Worm (Caenorhabditis elegans) whole organism, L3 larva: ENCODE measurements around the gene hlh-8.

Experiments used
- ZK546.5 ChIP-seq: sonication (generic microtip); optimal IDR thresholded peaks from 2 replicates; lab custom pipeline; 2017; ENCODE audit warnings: missing biosample characterization, missing genetic modification characterization
- aly-2 ChIP-seq: fragments of 150-350 bp; optimal IDR thresholded peaks from 2 replicates; lab custom pipeline; 2014; ENCODE audit warnings: missing biosample characterization, missing genetic modification characterization
- ama-1 ChIP-seq: fragments of 150-350 bp; optimal IDR thresholded peaks from 2 replicates; lab custom pipeline; 2018
- ceh-16 ChIP-seq: sonication (generic microtip); optimal IDR thresholded peaks from 2 replicates; lab custom pipeline; 2017; ENCODE audit warnings: missing biosample characterization, missing genetic modification characterization
- ceh-28 ChIP-seq: fragments of 150-350 bp; optimal IDR thresholded peaks from 2 replicates; lab custom pipeline; 2014; ENCODE audit warnings: missing biosample characterization, missing genetic modification reagents, missing genetic modification characterization
- elt-1 ChIP-seq: fragments of 150-350 bp; optimal IDR thresholded peaks from 2 replicates; lab custom pipeline; 2014; ENCODE audit warnings: missing biosample characterization, missing genetic modification characterization
- elt-2 ChIP-seq: sonication (generic microtip); optimal IDR thresholded peaks from 2 replicates; lab custom pipeline; 2016; ENCODE audit warnings: missing genetic modification reagents, mild to moderate bottlenecking, missing genetic modification characterization, missing compliant biosample characterization
- elt-3 ChIP-seq, 3 experiments: fragments of 150-350 bp in 1 of 3; sonication (generic microtip) in 2 of 3; optimal IDR thresholded peaks; 2 replicates in 2 of 3; 4 replicates in 1 of 3; lab custom pipeline; 2014 to 2017; ENCODE audit warnings: missing biosample characterization in 3 of 3, missing genetic modification characterization in 3 of 3
- eor-1 ChIP-seq, 2 experiments: fragments of 150-350 bp; optimal IDR thresholded peaks; 2 replicates each; lab custom pipeline; 2014 to 2018; ENCODE audit warnings: missing biosample characterization in 2 of 2, missing genetic modification characterization in 2 of 2
- fkh-2 ChIP-seq: fragments of 150-350 bp; optimal IDR thresholded peaks from 2 replicates; lab custom pipeline; 2014; ENCODE audit warnings: missing biosample characterization, missing genetic modification reagents, missing genetic modification characterization
- fos-1 ChIP-seq: fragments of 150-350 bp; optimal IDR thresholded peaks from 2 replicates; lab custom pipeline; 2014; ENCODE audit warnings: missing biosample characterization, missing genetic modification characterization
- hmg-11 ChIP-seq: sonication (generic microtip); optimal IDR thresholded peaks from 2 replicates; lab custom pipeline; 2016; ENCODE audit warnings: missing genetic modification characterization, missing compliant biosample characterization
- jun-1 ChIP-seq: fragments of 150-350 bp; optimal IDR thresholded peaks from 2 replicates; lab custom pipeline; 2014; ENCODE audit warnings: missing biosample characterization, missing genetic modification reagents, missing genetic modification characterization
- lin-15B ChIP-seq: fragments of 150-350 bp; optimal IDR thresholded peaks from 2 replicates; lab custom pipeline; 2014; ENCODE audit warnings: missing biosample characterization, missing genetic modification characterization
- lin-39 ChIP-seq: fragments of 150-350 bp; optimal IDR thresholded peaks from 2 replicates; lab custom pipeline; 2018; ENCODE audit warnings: missing biosample characterization, missing genetic modification reagents, missing genetic modification characterization
- lsy-12 ChIP-seq: sonication (generic microtip); optimal IDR thresholded peaks from 2 replicates; lab custom pipeline; 2016; ENCODE audit warnings: mild to moderate bottlenecking, missing genetic modification characterization, missing compliant biosample characterization
- mdl-1 ChIP-seq: fragments of 150-350 bp; optimal IDR thresholded peaks from 2 replicates; lab custom pipeline; 2014; ENCODE audit warnings: missing biosample characterization, missing genetic modification characterization
- mml-1 ChIP-seq: fragments of 150-350 bp; sonication (generic microtip); optimal IDR thresholded peaks from 3 replicates; lab custom pipeline; 2014; ENCODE audit warnings: missing biosample characterization, missing genetic modification characterization
- nfya-1 ChIP-seq: sonication (generic microtip); optimal IDR thresholded peaks from 2 replicates; lab custom pipeline; 2017; ENCODE audit warnings: missing genetic modification characterization, mild to moderate bottlenecking, missing compliant biosample characterization, antibody characterized with exemption, moderate library complexity; ENCODE audit not compliant: insufficient read depth
- nhr-11 ChIP-seq: fragments of 150-350 bp; optimal IDR thresholded peaks from 2 replicates; lab custom pipeline; 2014; ENCODE audit warnings: missing biosample characterization, missing genetic modification characterization
- nhr-12 ChIP-seq: fragments of 150-350 bp; optimal IDR thresholded peaks from 2 replicates; lab custom pipeline; 2014; ENCODE audit warnings: missing biosample characterization, missing genetic modification characterization
- nhr-23 ChIP-seq: fragments of 150-350 bp; optimal IDR thresholded peaks from 2 replicates; lab custom pipeline; 2014; ENCODE audit warnings: missing biosample characterization, missing genetic modification reagents, missing genetic modification characterization
- nhr-28 ChIP-seq: fragments of 150-350 bp; optimal IDR thresholded peaks from 2 replicates; lab custom pipeline; 2014; ENCODE audit warnings: missing biosample characterization, missing genetic modification characterization
- nhr-43 ChIP-seq: sonication (generic microtip); optimal IDR thresholded peaks from 2 replicates; lab custom pipeline; 2016; ENCODE audit warnings: mild to moderate bottlenecking, missing genetic modification characterization, missing compliant biosample characterization; ENCODE audit not compliant: poor library complexity, severe bottlenecking
- nhr-67 ChIP-seq: fragments of 150-350 bp; optimal IDR thresholded peaks from 2 replicates; lab custom pipeline; 2014; ENCODE audit warnings: missing biosample characterization, missing genetic modification characterization
- nhr-77 ChIP-seq: fragments of 150-350 bp; optimal IDR thresholded peaks from 2 replicates; lab custom pipeline; 2014; ENCODE audit warnings: missing biosample characterization, missing genetic modification characterization
- pha-4 ChIP-seq: fragments of 150-350 bp; optimal IDR thresholded peaks from 2 replicates; lab custom pipeline; 2014; ENCODE audit warnings: missing biosample characterization, missing genetic modification reagents, missing genetic modification characterization
- pqm-1 ChIP-seq: fragments of 150-350 bp; optimal IDR thresholded peaks from 2 replicates; lab custom pipeline; 2017; ENCODE audit warnings: missing biosample characterization, missing genetic modification characterization, inconsistent platforms
- sea-2 ChIP-seq: fragments of 150-350 bp; sonication (generic microtip); optimal IDR thresholded peaks from 4 replicates; lab custom pipeline; 2014; ENCODE audit warnings: missing biosample characterization, missing genetic modification reagents, missing genetic modification characterization
- skn-1 ChIP-seq: fragments of 150-350 bp; optimal IDR thresholded peaks from 2 replicates; lab custom pipeline; 2014; ENCODE audit warnings: missing biosample characterization, missing genetic modification characterization
- snpc-4 ChIP-seq: fragments of 150-350 bp; optimal IDR thresholded peaks from 2 replicates; lab custom pipeline; 2014; ENCODE audit warnings: missing biosample characterization, missing genetic modification characterization
- unc-39 ChIP-seq: sonication (generic microtip); optimal IDR thresholded peaks from 4 replicates; lab custom pipeline; 2017; ENCODE audit warnings: missing biosample characterization, missing genetic modification characterization
- zag-1 ChIP-seq: fragments of 150-350 bp; optimal IDR thresholded peaks from 2 replicates; lab custom pipeline; 2014; ENCODE audit warnings: missing biosample characterization, missing genetic modification characterization
- ztf-11 ChIP-seq: fragments of 150-350 bp; optimal IDR thresholded peaks from 2 replicates; lab custom pipeline; 2014; ENCODE audit warnings: missing biosample characterization, missing genetic modification characterization
- ztf-4 ChIP-seq: fragments of 150-350 bp; optimal IDR thresholded peaks from 2 replicates; lab custom pipeline; 2014; ENCODE audit warnings: missing biosample characterization, missing genetic modification characterization

hlh-8 gene

DNA sequence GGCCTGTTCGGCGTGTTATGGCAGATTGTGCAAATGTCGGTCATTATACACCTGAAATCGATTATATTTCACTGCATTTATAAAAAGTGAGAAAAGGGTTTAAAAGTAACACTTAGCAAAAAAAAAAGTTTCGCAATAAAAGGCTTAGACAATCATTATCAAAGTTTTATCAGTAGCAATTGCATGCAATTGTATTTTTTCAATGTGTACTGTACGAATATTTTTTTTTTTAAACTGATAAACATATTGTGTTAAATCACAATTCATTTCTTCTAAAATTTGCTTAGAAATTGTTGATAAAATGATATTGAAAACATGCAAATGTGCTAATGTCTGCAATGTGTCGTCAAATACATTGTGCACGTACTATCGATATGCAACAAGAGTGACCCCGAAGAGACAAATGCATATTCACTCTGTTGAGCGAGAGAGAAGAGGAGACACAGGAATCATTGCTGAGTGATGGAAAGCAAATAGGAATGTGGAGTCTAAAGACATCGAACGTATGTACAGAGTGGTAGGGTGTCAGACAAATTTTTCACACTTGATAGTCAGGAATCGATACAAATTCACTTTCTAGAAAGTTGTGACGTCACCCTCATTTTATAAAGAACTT is 20.1 kb downstream of the hlh-8 start, which contains the start of gene C02B8.6:
Gene C02B8.6, minus strand, starts transcription at position 51 of the 616 bp plus-strand sequence.
- TF ChIP-seq lin-39 (peak; percentile 60), mdl-1 (tag; lab: Kevin White, UChicago) (no peak), nhr-12 (tag; lab: Kevin White, UChicago) (no peak), unc-39 (tag; lab: Kevin White, UChicago) (no peak), nhr-43 (no peak), lin-15B (tag; lab: Kevin White, UChicago) (peak; percentile 14), skn-1 (peak; percentile 19), nfya-1 (tag; lab: Kevin White, UChicago) (peak; percentile 51), hmg-11 (peak; percentile 53), ceh-28 (tag; lab: Kevin White, UChicago) (peak; percentile 73), pqm-1 (tag; lab: Kevin White, UChicago) (peak; percentile 64), elt-2 (peak; percentile 70), pha-4 (tag; lab: Kevin White, UChicago) (peak; percentile 85), jun-1 (tag; lab: Kevin White, UChicago) (no peak), lsy-12 (tag; lab: Kevin White, UChicago) (no peak), snpc-4 (peak; percentile 12)

DNA sequence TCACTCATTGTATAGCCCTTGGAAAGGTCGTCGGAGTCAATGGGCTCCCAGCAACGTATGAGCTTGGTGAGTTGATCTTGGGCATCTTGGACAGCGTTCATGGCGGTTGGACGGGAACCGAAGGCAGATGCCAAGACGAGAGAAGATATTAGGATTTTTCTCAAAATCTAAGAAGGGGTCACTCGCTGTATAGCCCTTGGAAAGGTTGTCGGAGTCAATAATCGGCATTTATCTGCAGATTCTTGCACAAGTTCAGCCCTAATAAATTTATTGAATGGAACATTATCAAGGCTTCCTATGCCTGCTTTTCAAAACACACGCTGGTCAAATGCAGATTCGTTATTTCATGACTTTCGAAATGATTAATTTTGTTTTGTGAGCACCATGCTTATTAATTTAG is 21.5 kb downstream of the hlh-8 start, which contains the start of gene C02B8.7:
Gene C02B8.7, minus strand, starts transcription at position 101 of the 400 bp plus-strand sequence.
- TF ChIP-seq skn-1, result no peak
- no peak for TF ChIP-seq nhr-67 (tag; lab: Kevin White, UChicago)
- no peak for TF ChIP-seq lin-39
- no peak for TF ChIP-seq elt-1 (tag; lab: Kevin White, UChicago)
- TF ChIP-seq ceh-28 (tag; lab: Kevin White, UChicago), result no peak
- TF ChIP-seq fos-1 (tag; lab: Kevin White, UChicago), result no peak
- no peak for TF ChIP-seq unc-39 (tag; lab: Kevin White, UChicago)
- no peak for TF ChIP-seq mml-1 (tag; lab: Kevin White, UChicago)
- no peak for TF ChIP-seq nhr-12 (tag; lab: Kevin White, UChicago)
- no peak for TF ChIP-seq lsy-12 (tag; lab: Kevin White, UChicago)
- TF ChIP-seq hmg-11, result no peak
- TF ChIP-seq elt-3 (tag; optimal IDR thresholded peaks at IDR 0.05; lab: Kevin White, UChicago), result no peak
- TF ChIP-seq ztf-11, result no peak
- TF ChIP-seq fkh-2 (tag; lab: Kevin White, UChicago), result no peak
- TF ChIP-seq eor-1 (tag; optimal IDR thresholded peaks at IDR 0.05; lab: Kevin White, UChicago), result no peak

DNA sequence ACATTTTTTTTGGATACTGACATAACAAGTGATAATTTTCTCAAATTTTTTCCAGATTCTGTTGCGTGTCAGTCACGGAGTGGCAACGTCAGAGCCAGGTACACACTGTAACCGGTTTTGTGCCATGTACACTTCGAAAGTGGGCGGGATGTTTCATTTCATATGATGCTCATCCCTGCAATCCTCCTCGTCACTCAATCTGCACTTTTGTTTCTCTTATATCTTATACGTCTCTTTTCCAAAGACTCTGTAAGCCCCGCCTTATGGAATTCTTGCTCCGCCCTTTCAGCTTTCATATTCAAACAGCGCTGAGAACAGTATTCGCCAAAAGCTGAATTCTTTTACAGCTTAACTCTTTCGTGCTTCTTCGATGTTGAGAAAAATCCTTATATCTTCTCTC is 22.9 kb downstream of the hlh-8 start, which contains the start of gene C02B8.3:
Gene C02B8.3, plus strand, starts transcription at position 301 of the 400 bp plus-strand sequence.
- TF ChIP-seq nhr-77 (tag; lab: Kevin White, UChicago) (no peak), sea-2 (GFP tag; lab: Kevin White, UChicago) (no peak), lin-15B (tag; lab: Kevin White, UChicago) (no peak), pqm-1 (tag; lab: Kevin White, UChicago) (no peak), nhr-67 (tag; lab: Kevin White, UChicago) (no peak), elt-1 (tag; lab: Kevin White, UChicago) (no peak), ZK546.5 (no peak), unc-39 (tag; lab: Kevin White, UChicago) (no peak), snpc-4 (no peak), fos-1 (tag; lab: Kevin White, UChicago) (no peak), zag-1 (tag; lab: Kevin White, UChicago) (no peak), nhr-28 (tag; lab: Kevin White, UChicago) (no peak), ztf-4 (no peak), elt-3 (tag; optimal IDR thresholded peaks at IDR 0.05; lab: Kevin White, UChicago) (no peak), aly-2 (tag; lab: Kevin White, UChicago) (no peak)

DNA sequence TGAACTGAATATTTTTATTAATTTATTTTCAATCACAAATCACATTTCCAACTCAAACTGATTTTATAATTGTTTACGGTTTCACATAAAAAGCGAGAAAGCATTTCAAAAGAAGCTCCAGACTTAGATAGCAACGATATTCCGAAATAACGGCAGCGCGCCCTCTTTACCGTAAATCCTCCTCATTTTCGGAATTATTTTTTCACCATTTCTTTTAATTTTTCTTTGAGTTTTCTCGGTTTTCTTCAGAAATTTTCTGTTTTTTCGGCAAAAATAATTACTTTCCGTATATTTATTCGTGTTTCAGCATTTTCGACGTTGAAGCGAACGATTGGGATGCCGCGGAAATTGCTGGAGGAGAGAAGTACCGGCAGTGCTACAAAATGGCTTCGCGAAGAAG is 31.1 kb downstream of the hlh-8 start, which contains the start of gene C02B8.1:
Gene C02B8.1, plus strand, starts transcription at position 301 of the 400 bp plus-strand sequence.
- no peak for TF ChIP-seq zag-1 (tag; lab: Kevin White, UChicago)
- no peak for TF ChIP-seq ZK546.5
- no peak for TF ChIP-seq skn-1
- TF ChIP-seq ceh-16 (tag; lab: Kevin White, UChicago), result no peak
- TF ChIP-seq elt-1 (tag; lab: Kevin White, UChicago), result no peak
- no peak for TF ChIP-seq nfya-1 (tag; lab: Kevin White, UChicago)
- no peak for TF ChIP-seq nhr-11 (tag; lab: Kevin White, UChicago)
- no peak for TF ChIP-seq nhr-23 (tag; lab: Kevin White, UChicago)
- TF ChIP-seq ama-1 (lab: Kevin White, UChicago), result no peak
- TF ChIP-seq, all 47 proteins: peak for 0
